Worm (Caenorhabditis elegans) whole organism, young adult: ENCODE measurements around the gene Y48B6A.10.

Source experiments
- ceh-58 ChIP-seq: fragments of 200-800 bp; sonication (Bioruptor generic); IDR thresholded peaks from 2 replicates; pipeline ENCODE4 v1.3.6; 2022; ENCODE audit warnings: missing genetic modification characterization, missing compliant biosample characterization
- snpc-4 ChIP-seq, 5 experiments: fragments of 150-350 bp in 1 of 5; sonication (generic microtip) in 4 of 5; optimal IDR thresholded peaks; 2 replicates each; lab custom pipeline; 2014 to 2018; ENCODE audit warnings: missing genetic modification characterization in 5 of 5, missing biosample characterization in 3 of 5, antibody characterized with exemption in 2 of 5, mild to moderate bottlenecking in 2 of 5, missing compliant biosample characterization in 2 of 5, missing genotype in 2 of 5, moderate library complexity in 2 of 5, missing genetic modification reagents in 1 of 5

DNA sequence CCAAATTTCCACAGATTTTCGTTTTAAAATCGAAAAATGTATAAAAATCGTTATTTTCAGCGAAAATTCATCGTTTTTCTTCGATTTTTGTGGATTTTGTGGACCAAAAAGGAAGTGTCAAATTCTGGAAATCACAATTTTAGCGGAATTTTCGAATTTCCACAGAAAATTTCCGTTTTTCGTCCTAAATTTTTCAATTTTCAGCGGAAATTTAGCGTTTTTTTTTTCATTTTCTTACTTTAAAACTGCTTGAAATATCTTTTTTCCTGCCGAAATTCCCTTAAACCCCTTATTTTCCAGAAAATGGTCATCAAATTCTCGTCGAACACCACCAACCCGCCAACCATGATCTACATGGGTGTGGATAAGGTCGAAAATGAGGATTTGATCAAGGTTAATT is 37.8 kb downstream of the Y48B6A.10 start, which contains the start of gene Y54G11A.2:
- TF ChIP-seq snpc-4 (GFP tag; optimal IDR thresholded peaks at IDR 0.05; lab: Kevin White, UChicago) = no peak
- TF ChIP-seq snpc-4 (tag; optimal IDR thresholded peaks at IDR 0.05; lab: Kevin White, UChicago) = no peak
- TF ChIP-seq ceh-58 (GFP tag; lab: Robert Waterston, UW) = no peak
